Fruit fly (Drosophila melanogaster): ENCODE measurements around the gene Pi4KIIIalpha.

The Pi4KIIIalpha gene

dm6 chrX:2647472-2647883, 22.9 kb downstream of the Pi4KIIIalpha start (continued):
- TF ChIP-seq CG15514 (GFP tag; optimal IDR thresholded peaks at IDR 0.05) (peak; percentile 40), disco-r (GFP tag; optimal IDR thresholded peaks at IDR 0.05) (peak; percentile 51), Rx (GFP tag; IDR thresholded peaks at IDR 0.05) (0 out of 2 replicates have a peak, but pooled peaks have one; percentile 40), Trl (optimal IDR thresholded peaks at IDR 0.05) (no peak), Trl (GFP tag; optimal IDR thresholded peaks at IDR 0.05) (peak; percentile 45), GATAe (GFP tag; conservative IDR thresholded peaks at IDR 0.05) (no peak), lab (GFP tag; optimal IDR thresholded peaks at IDR 0.05) (peak; percentile 75), CG11085 (GFP tag; IDR thresholded peaks at IDR 0.05) (no peak), CG13894 (tag; optimal IDR thresholded peaks at IDR 0.05) (peak; percentile 24), CG2712 (tag; optimal IDR thresholded peaks at IDR 0.05) (peak; percentile 57), CG14965 (GFP tag; optimal IDR thresholded peaks at IDR 0.05; ENCODE audit: borderline replicate concordance) (no peak), gcm2 (GFP tag; optimal IDR thresholded peaks at IDR 0.05) (no peak), CG10209 (GFP tag; optimal IDR thresholded peaks at IDR 0.05) (peak; percentile 52), CG11723 (GFP tag; optimal IDR thresholded peaks at IDR 0.05) (peak; percentile 33), NK7.1 (GFP tag; optimal IDR thresholded peaks at IDR 0.05) (peak; percentile 6), Dfd (GFP tag; optimal IDR thresholded peaks at IDR 0.05) (no peak), CG7357 (GFP tag; IDR thresholded peaks at IDR 0.05) (no peak), pho (GFP tag; optimal IDR thresholded peaks at IDR 0.05) (peak; percentile 35), fd96Cb (tag; optimal IDR thresholded peaks at IDR 0.05) (peak; percentile 62), onecut (GFP tag; IDR thresholded peaks at IDR 0.05) (peak; percentile 45), NC2β (GFP tag; optimal IDR thresholded peaks at IDR 0.05) (peak; percentile 24), org-1 (GFP tag; optimal IDR thresholded peaks at IDR 0.05) (peak; percentile 54), sqz (GFP tag; optimal IDR thresholded peaks at IDR 0.05) (peak; percentile 18), hth (optimal IDR thresholded peaks at IDR 0.05) (no peak), Poxn (GFP tag; IDR thresholded peaks at IDR 0.05) (no peak), Hr3 (GFP tag; optimal IDR thresholded peaks at IDR 0.05) (peak; percentile 47), ind (GFP tag; optimal IDR thresholded peaks at IDR 0.05) (peak; percentile 60), Xbp1 (GFP tag; optimal IDR thresholded peaks at IDR 0.05) (peak; percentile 65), ac (GFP tag; optimal IDR thresholded peaks at IDR 0.05) (no peak), ssp (GFP tag; IDR thresholded peaks at IDR 0.05) (peak; percentile 36; the same call in 1 of the 2 replicates), fd102C (GFP tag; optimal IDR thresholded peaks at IDR 0.05) (no peak), Bdp1 (GFP tag; optimal IDR thresholded peaks at IDR 0.05) (peak; percentile 31), trem (tag; optimal IDR thresholded peaks at IDR 0.05) (peak; percentile 23), CG43689 (GFP tag; IDR thresholded peaks at IDR 0.05) (no peak), Hand (GFP tag; optimal IDR thresholded peaks at IDR 0.05) (peak; percentile 3), NfI (GFP tag; optimal IDR thresholded peaks at IDR 0.05) (peak; percentile 57), Neu2 (GFP tag; optimal IDR thresholded peaks at IDR 0.05; ENCODE audit: borderline replicate concordance) (no peak), grau (tag; optimal IDR thresholded peaks at IDR 0.05) (peak; percentile 76), lilli (GFP tag; optimal IDR thresholded peaks at IDR 0.05) (peak; percentile 60), CG8478 (optimal IDR thresholded peaks at IDR 0.05) (no peak), vfl (GFP tag; optimal IDR thresholded peaks at IDR 0.05) (peak; percentile 33), CG9797 (GFP tag; optimal IDR thresholded peaks at IDR 0.05) (no peak), Six4 (GFP tag; optimal IDR thresholded peaks at IDR 0.05) (peak; percentile 43), CG34422 (GFP tag; IDR thresholded peaks at IDR 0.05) (no peak), bab2 (GFP tag; optimal IDR thresholded peaks at IDR 0.05) (peak; percentile 56), CoRest (tag; optimal IDR thresholded peaks at IDR 0.05) (peak; percentile 68), zen2 (GFP tag; IDR thresholded peaks at IDR 0.05; ENCODE audit: partially characterized antibody) (no peak), ranshi (GFP tag; IDR thresholded peaks at IDR 0.05) (0 out of 2 replicates have a peak, but pooled peaks have one; percentile 10), ap (GFP tag; IDR thresholded peaks at IDR 0.05) (no peak), pnt (GFP tag; optimal IDR thresholded peaks at IDR 0.05) (peak; percentile 37), tgo (GFP tag; IDR thresholded peaks at IDR 0.05) (peak; percentile 64; the same call in 2 of the 3 replicates)
